Worm (Caenorhabditis elegans): ENCODE data around the gene F26F2.1.
"Not testable (repeated sequence)": the region's sequence is repeated elsewhere in the genome, so short reads cannot be mapped to it uniquely, and the experiment has no call there.

F26F2.1 gene

ce11 chrV:20514483-20514882 lies 47.2 kb downstream of the F26F2.1 start:
- no peak for TF ChIP-seq ztf-11 (tag; optimal IDR thresholded peaks at IDR 0.05)
- no peak for TF ChIP-seq unc-120 (tag; optimal IDR thresholded peaks at IDR 0.05; ENCODE audit: poor library complexity, severe bottlenecking)
- no peak for TF ChIP-seq nhr-76 (tag; optimal IDR thresholded peaks at IDR 0.05)
- TF ChIP-seq ceh-83 (GFP tag; optimal IDR thresholded peaks at IDR 0.05) = no peak
- no peak for TF ChIP-seq ceh-39 (tag; optimal IDR thresholded peaks at IDR 0.05)
- TF ChIP-seq blmp-1 (tag; optimal IDR thresholded peaks at IDR 0.05) = no peak
- TF ChIP-seq lsy-2 (tag; optimal IDR thresholded peaks at IDR 0.05) = no peak
- no peak for TF ChIP-seq zip-8 (tag; optimal IDR thresholded peaks at IDR 0.05)
- TF ChIP-seq nhr-12 (tag; optimal IDR thresholded peaks at IDR 0.05) = no peak
- no peak for TF ChIP-seq unc-62 (GFP tag; optimal IDR thresholded peaks at IDR 0.05)
- no peak for TF ChIP-seq ceh-43 (GFP tag; optimal IDR thresholded peaks at IDR 0.05)
- no peak for TF ChIP-seq nhr-237 (tag; optimal IDR thresholded peaks at IDR 0.05)
- TF ChIP-seq flh-1 (GFP tag; optimal IDR thresholded peaks at IDR 0.05) = no peak
- no peak for TF ChIP-seq mab-5 (tag; optimal IDR thresholded peaks at IDR 0.05)

ce11 chrV:20513661-20514060 lies 48.0 kb downstream of the F26F2.1 start, which contains the start of gene Y38H6C.8:
Gene Y38H6C.8, plus strand, starts transcription at chrV:20513961.
- not testable (repeated sequence) for TF ChIP-seq unc-39, snpc-4, nhr-2 (tag; optimal IDR thresholded peaks at IDR 0.05)

ce11 chrV:20509427-20509826 lies 52.3 kb downstream of the F26F2.1 start:
- TF ChIP-seq elt-3 (tag; optimal IDR thresholded peaks at IDR 0.05) (no peak), ces-1 (GFP tag; optimal IDR thresholded peaks at IDR 0.05) (no peak), snpc-4 (tag; optimal IDR thresholded peaks at IDR 0.05) (no peak), unc-120 (tag; optimal IDR thresholded peaks at IDR 0.05; ENCODE audit: poor library complexity, severe bottlenecking) (no peak), sem-2 (GFP tag; optimal IDR thresholded peaks at IDR 0.05) (no peak), ceh-39 (tag; optimal IDR thresholded peaks at IDR 0.05) (no peak), flh-1 (GFP tag; optimal IDR thresholded peaks at IDR 0.05) (no peak), pha-4 (tag; optimal IDR thresholded peaks at IDR 0.05) (no peak), lsy-2 (tag; optimal IDR thresholded peaks at IDR 0.05) (no peak), M03D4.4 (tag; optimal IDR thresholded peaks at IDR 0.05) (no peak), mep-1 (tag; optimal IDR thresholded peaks at IDR 0.05) (no peak), ztf-11 (tag; optimal IDR thresholded peaks at IDR 0.05) (no peak), nhr-76 (tag; optimal IDR thresholded peaks at IDR 0.05) (no peak)

Data from whole organism, mixed stage, embryonic.